Worm (Caenorhabditis elegans): ENCODE measurements around the gene glr-8.

DNA sequence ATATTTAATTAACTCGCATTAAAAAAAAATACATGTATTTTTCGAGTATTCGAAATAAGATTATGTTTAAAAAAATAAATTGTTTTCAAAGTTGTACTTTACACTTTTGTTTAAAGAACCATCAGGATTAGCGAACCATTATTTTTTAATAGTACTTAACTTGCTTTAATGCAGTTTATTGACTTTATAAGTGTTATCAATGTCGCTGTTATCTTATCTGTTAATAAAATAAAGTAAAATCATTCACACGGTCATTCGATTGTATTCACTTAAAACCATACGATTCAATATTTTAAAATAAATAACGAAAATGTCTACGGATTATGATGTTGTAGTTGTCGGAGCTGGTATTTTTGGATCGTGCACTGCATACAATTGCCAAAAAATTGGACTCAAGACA lies 29.2 kb upstream of the glr-8 start, which contains the start of gene C15B12.1:
- TF ChIP-seq med-1 (GFP tag; optimal IDR thresholded peaks at IDR 0.05; ENCODE audit: insufficient read depth) (no peak), flt-1 (GFP tag; IDR thresholded peaks at IDR 0.05) (no peak), cog-1 (tag; optimal IDR thresholded peaks at IDR 0.05) (no peak), ztf-29 (GFP tag; IDR thresholded peaks at IDR 0.05) (no peak)
